2 worm cellular contexts compared by ENCODE assay signal in genomic region chrIV:16186008-16186407, ce11.
A peak's percentile ranks its signal among the peaks of the same experiment; 100 is the strongest.
TF ChIP-seq lines count a peak whose summit lies in the region.

No protein-coding gene starts in this region.

TF ChIP-seq in whole organism, L4 larva, 104 proteins besides CTCF, POLR2A, EP300 and RAD21:
- TF ChIP-seq ceh-44 (GFP tag; IDR thresholded peaks at IDR 0.05; lab: Robert Waterston, UW) (no peak), jun-1 (tag; optimal IDR thresholded peaks at IDR 0.05; lab: Kevin White, UChicago) (no peak), vab-7 (GFP tag; IDR thresholded peaks at IDR 0.05; lab: Robert Waterston, UW) (no peak), snpc-1.2 (GFP tag; IDR thresholded peaks at IDR 0.05; lab: Robert Waterston, UW) (0 out of 2 replicates have a peak, but pooled peaks have one; percentile 20), tra-1 (GFP tag; IDR thresholded peaks at IDR 0.05; lab: Robert Waterston, UW) (no peak), tag-97 (GFP tag; IDR thresholded peaks at IDR 0.05; lab: Robert Waterston, UW) (no peak), Y105C5A.15 (GFP tag; IDR thresholded peaks at IDR 0.05; lab: Robert Waterston, UW) (no peak)

TF ChIP-seq in whole organism, young adult, 124 proteins besides CTCF, POLR2A, EP300 and RAD21:
- TF ChIP-seq nfya-1 (tag; optimal IDR thresholded peaks at IDR 0.05; lab: Kevin White, UChicago; ENCODE audit: borderline replicate concordance, insufficient read depth) = no peak
- TF ChIP-seq rpc-1 (optimal IDR thresholded peaks at IDR 0.05; lab: Kevin White, UChicago) = no peak
- no peak for TF ChIP-seq rpc-1 (tag; optimal IDR thresholded peaks at IDR 0.05; lab: Kevin White, UChicago)
- peak; percentile 70 for TF ChIP-seq attf-6 (GFP tag; IDR thresholded peaks at IDR 0.05; lab: Robert Waterston, UW)
- TF ChIP-seq snpc-4 (GFP tag; optimal IDR thresholded peaks at IDR 0.05; lab: Kevin White, UChicago) = no peak
- peak in 1 of 4 experiments; percentile 53 for TF ChIP-seq snpc-4 (tag; optimal IDR thresholded peaks at IDR 0.05; lab: Kevin White, UChicago)
TF ChIP-seq in whole organism, young adult: peak in this region for 2.
